Worm (Caenorhabditis elegans) whole organism, L4 larva: ENCODE measurements around the gene lpin-1.
A peak's percentile ranks its signal among the peaks of the same experiment; 100 is the strongest.

Experiments
- F37D6.2 ChIP-seq: sonication (generic microtip); optimal IDR thresholded peaks from 2 replicates; lab custom pipeline; 2016; ENCODE audit warnings: mild to moderate bottlenecking, missing genetic modification characterization, missing compliant biosample characterization
- F49E8.2 ChIP-seq: sonication (generic microtip); optimal IDR thresholded peaks from 2 replicates; lab custom pipeline; 2016; ENCODE audit warnings: missing compliant biosample characterization, mild to moderate bottlenecking, missing genetic modification characterization, borderline replicate concordance
- R02D3.7 ChIP-seq: fragments of 150-350 bp; sonication (generic microtip); optimal IDR thresholded peaks from 3 replicates; lab custom pipeline; 2014; ENCODE audit warnings: missing biosample characterization, missing genetic modification characterization
- T20F7.1 ChIP-seq: fragments of 200-800 bp; sonication (Bioruptor generic); optimal IDR thresholded peaks from 2 replicates; lab custom pipeline; 2018; ENCODE audit warnings: mild to moderate bottlenecking, missing genetic modification characterization, missing compliant biosample characterization
- T26A8.4 ChIP-seq: fragments of 200-800 bp; sonication (Bioruptor generic); IDR thresholded peaks from 2 replicates; pipeline ENCODE4 v1.3.6; 2022; ENCODE audit warnings: missing genetic modification characterization, missing compliant biosample characterization
- Y48G9A.11 ChIP-seq: fragments of 200-800 bp; sonication (Bioruptor generic); IDR thresholded peaks from 2 replicates; pipeline ENCODE4 v1.3.6; 2022; ENCODE audit warnings: missing genetic modification reagents, missing genetic modification characterization, missing compliant biosample characterization
- aly-2 ChIP-seq: sonication (generic microtip); optimal IDR thresholded peaks from 2 replicates; lab custom pipeline; 2018; ENCODE audit warnings: missing biosample characterization, missing genetic modification characterization
- ceh-20 ChIP-seq: fragments of 200-800 bp; sonication (Bioruptor generic); IDR thresholded peaks from 2 replicates; pipeline ENCODE4 v1.3.6; 2022; ENCODE audit warnings: missing genetic modification reagents, missing genetic modification characterization, missing compliant biosample characterization
- ceh-28 ChIP-seq: fragments of 150-350 bp; optimal IDR thresholded peaks from 2 replicates; lab custom pipeline; 2014; ENCODE audit warnings: missing biosample characterization, missing genetic modification reagents, missing genetic modification characterization
- cey-2 ChIP-seq: sonication (generic microtip); optimal IDR thresholded peaks from 3 replicates; lab custom pipeline; 2017; ENCODE audit warnings: missing genetic modification characterization, mild to moderate bottlenecking, missing compliant biosample characterization, antibody characterized with exemption, borderline replicate concordance; ENCODE audit not compliant: insufficient read depth
- daf-16 ChIP-seq, 3 experiments: sonication (generic microtip); optimal IDR thresholded peaks; 2 replicates each; lab custom pipeline; 2016 to 2017; ENCODE audit warnings: missing genetic modification characterization in 3 of 3, missing genetic modification reagents in 3 of 3, mild to moderate bottlenecking in 2 of 3, missing compliant biosample characterization in 2 of 3, missing biosample characterization in 1 of 3, moderate library complexity in 1 of 3
- dmd-6 ChIP-seq: fragments of 200-800 bp; sonication (Bioruptor generic); IDR thresholded peaks from 2 replicates; pipeline ENCODE4 v1.3.6; 2022; ENCODE audit warnings: missing genetic modification reagents, missing genetic modification characterization, missing compliant biosample characterization
- dpl-1 ChIP-seq: fragments of 150-350 bp; optimal IDR thresholded peaks from 2 replicates; lab custom pipeline; 2014; ENCODE audit warnings: missing biosample characterization, missing genetic modification reagents, missing genetic modification characterization
- dve-1 ChIP-seq: sonication (generic microtip); optimal IDR thresholded peaks from 2 replicates; lab custom pipeline; 2017; ENCODE audit warnings: antibody characterized with exemption, mild to moderate bottlenecking, missing genetic modification characterization, missing compliant biosample characterization; ENCODE audit not compliant: insufficient read depth
- fkh-10 ChIP-seq: fragments of 150-350 bp; optimal IDR thresholded peaks from 2 replicates; lab custom pipeline; 2014; ENCODE audit warnings: missing biosample characterization, missing genetic modification reagents, missing genetic modification characterization
- hlh-11 ChIP-seq: fragments of 200-800 bp; sonication (Bioruptor generic); optimal IDR thresholded peaks from 2 replicates; lab custom pipeline; 2018; ENCODE audit warnings: mild to moderate bottlenecking, missing genetic modification characterization, missing compliant biosample characterization
- lin-15B ChIP-seq: fragments of 150-350 bp; sonication (generic microtip); optimal IDR thresholded peaks from 3 replicates; lab custom pipeline; 2014; ENCODE audit warnings: missing biosample characterization, missing genetic modification characterization
- lin-39 ChIP-seq: fragments of 150-350 bp; optimal IDR thresholded peaks from 2 replicates; lab custom pipeline; 2014; ENCODE audit warnings: missing biosample characterization, missing genetic modification reagents, missing genetic modification characterization
- lir-3 ChIP-seq: sonication (generic microtip); optimal IDR thresholded peaks from 2 replicates; lab custom pipeline; 2016; ENCODE audit warnings: mild to moderate bottlenecking, missing genetic modification characterization, missing compliant biosample characterization
- mdl-1 ChIP-seq, 2 experiments: fragments of 150-350 bp in 1 of 2; sonication (generic microtip) in 1 of 2; optimal IDR thresholded peaks; 2 replicates each; lab custom pipeline; 2014 to 2017; ENCODE audit warnings: missing biosample characterization in 2 of 2, missing genetic modification characterization in 2 of 2
- mdt-29 ChIP-seq: fragments of 200-800 bp; sonication (Bioruptor generic); IDR thresholded peaks from 2 replicates; pipeline ENCODE4 v1.3.6; 2022; ENCODE audit warnings: missing genetic modification reagents, missing genetic modification characterization, missing compliant biosample characterization
- mep-1 ChIP-seq: fragments of 150-350 bp; sonication (generic microtip); optimal IDR thresholded peaks from 3 replicates; lab custom pipeline; 2014; ENCODE audit warnings: missing biosample characterization, missing genetic modification characterization
- mxl-3 ChIP-seq: fragments of 200-800 bp; sonication (Bioruptor generic); optimal IDR thresholded peaks from 2 replicates; lab custom pipeline; 2018; ENCODE audit warnings: mild to moderate bottlenecking, missing genetic modification characterization, missing compliant biosample characterization
- nhr-111 ChIP-seq: fragments of 200-800 bp; sonication (Bioruptor generic); optimal IDR thresholded peaks from 2 replicates; lab custom pipeline; 2018; ENCODE audit warnings: mild to moderate bottlenecking, missing genetic modification characterization, missing compliant biosample characterization
- nhr-237 ChIP-seq: sonication (generic microtip); optimal IDR thresholded peaks from 2 replicates; lab custom pipeline; 2017; ENCODE audit warnings: missing biosample characterization, missing genetic modification characterization
- nhr-28 ChIP-seq: fragments of 150-350 bp; optimal IDR thresholded peaks from 2 replicates; lab custom pipeline; 2014; ENCODE audit warnings: missing biosample characterization, missing genetic modification characterization
- nhr-41 ChIP-seq: fragments of 200-800 bp; sonication (Bioruptor generic); IDR thresholded peaks from 2 replicates; pipeline ENCODE4 v1.3.6; 2022; ENCODE audit warnings: missing genetic modification reagents, missing genetic modification characterization, missing compliant biosample characterization
- nhr-48 ChIP-seq: sonication (generic microtip); optimal IDR thresholded peaks from 2 replicates; lab custom pipeline; 2016; ENCODE audit warnings: mild to moderate bottlenecking, missing genetic modification characterization, missing compliant biosample characterization
- nhr-6 ChIP-seq: fragments of 150-350 bp; optimal IDR thresholded peaks from 2 replicates; lab custom pipeline; 2014; ENCODE audit warnings: missing biosample characterization, missing genetic modification characterization
- nhr-76 ChIP-seq: fragments of 150-350 bp; optimal IDR thresholded peaks from 2 replicates; lab custom pipeline; 2014; ENCODE audit warnings: missing biosample characterization, missing genetic modification characterization
- pha-4 ChIP-seq, 2 experiments: fragments of 150-350 bp in 1 of 2; fragments of 200-800 bp in 1 of 2; sonication (Bioruptor generic) in 1 of 2; IDR thresholded peaks in 1 of 2; optimal IDR thresholded peaks in 1 of 2; 2 replicates each; pipeline versions ENCODE4 v1.3.6 to Lab custom; 2014 to 2022; ENCODE audit warnings: missing genetic modification characterization in 2 of 2, missing genetic modification reagents in 2 of 2, missing biosample characterization in 1 of 2, missing compliant biosample characterization in 1 of 2
- php-3 ChIP-seq: fragments of 200-800 bp; sonication (Bioruptor generic); IDR thresholded peaks from 2 replicates; pipeline ENCODE4 v1.3.6; 2022; ENCODE audit warnings: missing genetic modification reagents, missing genetic modification characterization, missing compliant biosample characterization
- pqm-1 ChIP-seq: sonication (generic microtip); optimal IDR thresholded peaks from 2 replicates; lab custom pipeline; 2017; ENCODE audit warnings: missing biosample characterization, missing genetic modification characterization
- saeg-2 ChIP-seq: fragments of 200-800 bp; sonication (Bioruptor generic); IDR thresholded peaks from 2 replicates; pipeline ENCODE4 v1.3.6; 2022; ENCODE audit warnings: missing genetic modification reagents, missing genetic modification characterization, missing compliant biosample characterization
- skn-1 ChIP-seq: fragments of 150-350 bp; optimal IDR thresholded peaks from 2 replicates; lab custom pipeline; 2014; ENCODE audit warnings: missing biosample characterization, missing genetic modification characterization
- spr-1 ChIP-seq: sonication (generic microtip); optimal IDR thresholded peaks from 2 replicates; lab custom pipeline; 2016; ENCODE audit warnings: mild to moderate bottlenecking, missing genetic modification characterization, missing compliant biosample characterization
- tag-97 ChIP-seq: fragments of 200-800 bp; sonication (Bioruptor generic); IDR thresholded peaks from 2 replicates; pipeline ENCODE4 v1.3.6; 2022; ENCODE audit warnings: missing genetic modification characterization, missing compliant biosample characterization
- unc-39 ChIP-seq: sonication (generic microtip); optimal IDR thresholded peaks from 2 replicates; lab custom pipeline; 2017; ENCODE audit warnings: missing biosample characterization, missing genetic modification characterization
- unc-62 ChIP-seq, 3 experiments: fragments of 150-350 bp in 1 of 3; sonication (generic microtip); optimal IDR thresholded peaks in 2 of 3; peaks in 1 of 3; 1 replicate in 1 of 3; 2 replicates in 2 of 3; lab custom pipeline; 2014 to 2017; ENCODE audit warnings: missing biosample characterization in 3 of 3, missing genetic modification characterization in 3 of 3, missing genetic modification reagents in 3 of 3, missing genotype in 1 of 3
- zfp-2 ChIP-seq: sonication (generic microtip); optimal IDR thresholded peaks from 2 replicates; lab custom pipeline; 2016; ENCODE audit warnings: mild to moderate bottlenecking, missing genetic modification characterization, missing compliant biosample characterization

Gene lpin-1

DNA sequence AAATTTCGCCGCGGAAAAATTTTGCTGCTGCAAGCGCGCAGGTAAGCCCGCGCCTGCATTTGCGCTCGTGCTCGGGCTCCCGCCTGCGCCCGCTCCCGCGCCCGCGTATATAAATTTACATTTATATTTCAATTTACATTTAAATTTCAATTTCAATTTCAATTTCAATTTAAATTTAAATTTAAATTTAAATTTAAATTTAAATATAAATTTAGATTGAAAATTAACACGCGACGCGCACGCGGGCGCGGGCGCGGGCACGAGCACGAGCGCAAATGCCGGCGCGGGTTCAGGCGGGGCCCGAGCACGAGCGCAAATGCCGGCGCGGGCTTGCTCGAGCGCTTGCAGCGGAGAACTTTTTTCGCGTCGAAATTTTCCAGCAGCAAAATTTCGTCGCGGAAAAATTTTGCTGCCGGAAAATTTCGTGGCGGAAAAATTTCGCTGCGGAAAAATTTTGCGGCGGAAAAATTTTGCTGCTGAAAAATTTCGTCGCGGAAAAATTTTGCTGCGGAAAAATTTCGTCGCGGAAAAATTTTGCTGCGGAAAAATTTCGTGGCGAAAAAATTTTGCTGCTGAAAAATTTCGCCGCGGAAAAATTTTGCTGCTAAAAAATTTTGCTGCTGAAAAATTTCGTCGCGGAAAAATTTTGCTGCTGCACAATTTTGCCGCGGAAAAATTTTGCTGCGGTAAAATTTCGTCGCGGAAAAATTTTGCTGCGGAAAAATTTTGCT, 7.9 kb downstream of the lpin-1 start (continued):
- TF ChIP-seq mxl-3 (GFP tag; lab: Kevin White, UChicago) (no peak), lir-3 (tag; lab: Kevin White, UChicago) (no peak), ceh-28 (no peak), cey-2 (no peak), mep-1 (tag; lab: Kevin White, UChicago) (no peak), unc-62 (GFP tag; optimal IDR thresholded peaks at IDR 0.05 in 1 of 2; lab: Kevin White, UChicago) (no peak), unc-62 (tag; optimal IDR thresholded peaks at IDR 0.05; lab: Kevin White, UChicago) (no peak), nhr-48 (tag; lab: Kevin White, UChicago) (no peak), tag-97 (GFP tag; lab: Robert Waterston, UW) (peak; percentile 78; the same call in 1 of the 2 replicates), nhr-41 (0 out of 2 replicates have a peak, but pooled peaks have one; percentile 46), daf-16 (GFP tag; optimal IDR thresholded peaks at IDR 0.05; lab: Kevin White, UChicago) (no peak), daf-16 (tag; optimal IDR thresholded peaks at IDR 0.05; lab: Kevin White, UChicago) (no peak), saeg-2 (GFP tag; lab: Robert Waterston, UW) (no peak), dpl-1 (GFP tag; lab: Kevin White, UChicago) (no peak), lin-15B (tag; lab: Kevin White, UChicago) (no peak), mdt-29 (GFP tag; lab: Robert Waterston, UW) (no peak), aly-2 (tag; lab: Kevin White, UChicago) (no peak), ceh-20 (GFP tag; lab: Robert Waterston, UW) (no peak), Y48G9A.11 (GFP tag; lab: Robert Waterston, UW) (peak; percentile 73; the same call in 1 of the 2 replicates), T20F7.1 (GFP tag; lab: Kevin White, UChicago) (no peak)

DNA sequence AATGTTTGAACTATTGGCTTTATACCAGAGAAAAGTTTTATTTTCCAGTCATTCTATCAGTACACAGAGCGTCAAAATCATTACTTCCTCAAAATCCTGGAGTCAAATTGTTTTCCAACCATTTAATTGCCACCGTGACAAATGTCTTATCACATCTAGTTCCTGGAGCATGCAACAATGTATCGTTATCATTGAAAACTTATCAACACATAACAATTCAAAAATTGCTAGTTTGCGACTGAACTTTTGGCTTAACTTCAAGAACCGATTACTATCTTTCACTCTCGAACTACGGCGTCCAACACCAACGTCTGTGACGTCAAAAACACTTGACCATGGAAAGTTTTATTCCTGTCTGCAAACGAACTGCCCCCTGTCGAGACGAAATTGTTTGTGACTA, 15.9 kb downstream of the lpin-1 start:
- TF ChIP-seq nhr-28 (tag; lab: Kevin White, UChicago) (peak; percentile 69), hlh-11 (peak; percentile 9), php-3 (GFP tag; lab: Robert Waterston, UW) (no peak), nhr-6 (no peak), daf-16 (GFP tag; optimal IDR thresholded peaks at IDR 0.05; lab: Kevin White, UChicago) (no peak), daf-16 (tag; optimal IDR thresholded peaks at IDR 0.05; lab: Kevin White, UChicago) (peak; percentile 43), dve-1 (tag; lab: Kevin White, UChicago) (peak; percentile 37), dmd-6 (GFP tag; lab: Robert Waterston, UW) (peak; percentile 78), pqm-1 (peak; percentile 69)

DNA sequence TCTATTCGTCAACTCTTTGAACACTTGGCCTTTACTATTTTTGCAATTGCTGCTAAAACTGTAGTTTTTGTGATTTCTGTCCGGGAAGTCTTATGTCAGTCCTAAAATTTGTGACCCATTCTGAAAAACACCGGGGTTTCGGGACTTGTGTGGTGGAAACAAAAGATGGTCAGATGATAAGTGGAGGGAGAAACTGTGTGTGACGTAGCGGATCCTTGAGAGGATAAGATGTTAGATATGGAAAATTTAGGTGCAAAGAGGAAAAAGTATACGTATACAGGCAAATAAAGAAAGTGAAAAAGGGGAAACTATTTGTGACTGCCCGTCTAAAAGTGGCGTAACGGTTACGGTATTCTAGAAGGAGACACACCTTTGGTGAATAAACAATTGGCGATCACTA, 17.5 kb downstream of the lpin-1 start:
- TF ChIP-seq R02D3.7 (no peak), T26A8.4 (GFP tag; lab: Robert Waterston, UW) (no peak), lir-3 (tag; lab: Kevin White, UChicago) (no peak), unc-39 (tag; lab: Kevin White, UChicago) (no peak), skn-1 (no peak)

DNA sequence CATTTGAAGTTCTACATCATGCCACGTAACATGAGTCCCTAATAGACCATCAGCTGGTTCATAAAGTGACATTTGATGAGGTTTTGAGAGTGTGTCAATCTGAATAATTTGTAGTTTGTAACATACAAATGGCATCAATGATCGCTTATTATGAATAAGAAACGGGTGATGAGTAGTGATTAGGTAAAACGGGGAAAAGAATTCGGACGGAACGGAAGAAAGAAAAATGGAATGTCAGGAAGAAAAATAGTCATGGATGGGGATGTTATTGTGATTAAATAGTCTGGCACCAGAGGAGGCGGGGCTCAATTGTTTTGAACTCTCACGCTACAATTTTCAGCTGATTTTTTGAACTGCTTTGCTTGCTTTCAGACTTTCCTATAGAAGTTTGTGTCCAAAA, 19.8 kb downstream of the lpin-1 start, which contains the start of gene H37A05.2:
Gene H37A05.2, minus strand, starts transcription at position 101 of the 400 bp plus-strand sequence.
- TF ChIP-seq ceh-28 (no peak), mep-1 (tag; lab: Kevin White, UChicago) (no peak), php-3 (GFP tag; lab: Robert Waterston, UW) (no peak), tag-97 (GFP tag; lab: Robert Waterston, UW) (no peak), pha-4 (GFP tag; IDR thresholded peaks at IDR 0.05; lab: Robert Waterston, UW) (no peak), pha-4 (tag; optimal IDR thresholded peaks at IDR 0.05; lab: Kevin White, UChicago) (no peak), fkh-10 (GFP tag; lab: Kevin White, UChicago) (no peak), mxl-3 (GFP tag; lab: Kevin White, UChicago) (no peak), nhr-237 (tag; lab: Kevin White, UChicago) (no peak), ceh-20 (GFP tag; lab: Robert Waterston, UW) (no peak), zfp-2 (tag; lab: Kevin White, UChicago) (no peak), nhr-111 (GFP tag; lab: Kevin White, UChicago) (no peak), nhr-41 (no peak), lin-39 (tag; lab: Kevin White, UChicago) (no peak), unc-62 (GFP tag; optimal IDR thresholded peaks at IDR 0.05 in 1 of 2; lab: Kevin White, UChicago) (no peak), unc-62 (tag; optimal IDR thresholded peaks at IDR 0.05; lab: Kevin White, UChicago) (no peak), mdt-29 (GFP tag; lab: Robert Waterston, UW) (no peak), mdl-1 (tag; optimal IDR thresholded peaks at IDR 0.05; lab: Kevin White, UChicago) (no peak), F37D6.2 (no peak), nhr-76 (tag; lab: Kevin White, UChicago) (no peak), spr-1 (tag; lab: Kevin White, UChicago) (no peak), F49E8.2 (no peak)
- TF ChIP-seq, all 104 proteins: peak for 0
